Worm (Caenorhabditis elegans): ENCODE results near the gene K01A6.7.
A peak's percentile ranks its signal among the peaks of the same experiment; 100 is the strongest.

The K01A6.7 gene

DNA sequence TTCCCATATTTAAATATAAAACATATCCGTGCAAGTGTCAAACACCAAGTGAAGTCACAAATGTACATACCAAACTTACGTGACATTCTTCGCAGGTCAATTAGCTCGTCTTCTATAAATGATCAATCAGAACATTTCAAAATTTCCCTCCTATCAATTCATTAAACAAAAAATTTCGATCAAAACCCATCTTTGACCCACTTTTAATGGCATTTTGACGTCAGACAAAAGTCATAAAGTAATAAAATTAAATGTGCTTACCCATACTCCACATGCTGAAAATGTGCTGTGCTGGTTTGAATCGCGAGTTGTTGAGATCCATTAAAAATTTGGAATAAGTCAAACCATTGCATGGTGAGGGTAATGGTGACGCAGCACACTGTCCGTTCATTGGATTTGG is 31.4 kb upstream of the K01A6.7 start:
- TF ChIP-seq med-1 (GFP tag; optimal IDR thresholded peaks at IDR 0.05; ENCODE audit: insufficient read depth), result no peak

DNA sequence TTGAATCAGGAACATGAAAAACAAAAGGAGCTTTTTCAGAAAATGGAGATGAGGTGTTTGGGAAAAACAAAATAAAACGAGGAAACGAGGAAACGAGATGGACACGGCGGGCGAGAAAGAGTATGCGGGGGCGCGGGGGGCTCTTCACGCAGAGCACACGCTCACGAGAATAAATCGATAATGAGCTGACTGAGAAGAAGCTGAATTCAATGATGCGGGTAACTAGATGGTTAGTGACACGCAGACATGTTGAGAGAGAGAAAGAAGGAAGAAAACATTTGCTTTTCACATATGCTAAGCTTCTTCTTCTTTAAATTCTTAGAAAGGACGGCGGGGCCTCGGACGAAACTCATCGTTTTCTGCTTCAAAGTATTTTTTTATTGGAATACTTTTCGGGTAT is 27.1 kb upstream of the K01A6.7 start:
- TF ChIP-seq T22C8.4 (GFP tag; IDR thresholded peaks at IDR 0.05), result peak; percentile 73
- TF ChIP-seq klf-2 (GFP tag; conservative IDR thresholded peaks at IDR 0.05), result no peak

- TF ChIP-seq ztf-29 (GFP tag; IDR thresholded peaks at IDR 0.05), result no peak
- no peak for TF ChIP-seq klf-2 (GFP tag; conservative IDR thresholded peaks at IDR 0.05)
- TF ChIP-seq ref-1 (GFP tag; conservative IDR thresholded peaks at IDR 0.05), result no peak
- TF ChIP-seq cog-1 (tag; optimal IDR thresholded peaks at IDR 0.05), result no peak
- no peak for TF ChIP-seq tab-1 (GFP tag; IDR thresholded peaks at IDR 0.05)
- TF ChIP-seq med-1 (GFP tag; optimal IDR thresholded peaks at IDR 0.05; ENCODE audit: insufficient read depth), result no peak
- no peak for TF ChIP-seq ztf-23 (GFP tag; IDR thresholded peaks at IDR 0.05)
- TF ChIP-seq T22C8.4 (GFP tag; IDR thresholded peaks at IDR 0.05), result no peak
- TF ChIP-seq flt-1 (GFP tag; IDR thresholded peaks at IDR 0.05), result no peak
These were observed 22.5 kb upstream of the K01A6.7 start, which contains the start of gene T12A7.2 for ce11 chrIV:11760700-11761459. Gene T12A7.2 (minus strand): TSS chrIV:11761111.

DNA sequence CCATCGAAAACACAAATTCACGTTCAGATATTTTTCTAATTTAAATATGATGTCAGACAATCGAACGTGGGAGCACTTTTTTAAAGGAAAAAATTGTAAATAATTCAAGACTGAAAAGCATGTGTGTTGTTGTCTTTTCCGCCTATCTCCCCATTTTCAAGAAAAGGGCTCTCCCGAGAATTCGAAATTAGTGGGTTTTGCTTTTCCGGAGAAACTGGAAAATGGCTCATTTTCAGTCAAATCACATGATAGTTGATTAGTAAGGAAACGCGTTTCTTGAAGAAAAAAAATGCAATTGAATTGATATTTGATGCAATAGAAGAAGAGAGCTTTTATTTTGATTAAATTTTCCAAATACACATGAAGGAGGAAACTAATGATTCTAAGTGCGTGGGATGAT is 21.5 kb upstream of the K01A6.7 start:
- TF ChIP-seq cog-1 (tag; optimal IDR thresholded peaks at IDR 0.05), result no peak
- TF ChIP-seq ztf-29 (GFP tag; IDR thresholded peaks at IDR 0.05), result no peak
- TF ChIP-seq klf-2 (GFP tag; conservative IDR thresholded peaks at IDR 0.05), result no peak
- TF ChIP-seq ztf-23 (GFP tag; IDR thresholded peaks at IDR 0.05), result no peak
- TF ChIP-seq ref-1 (GFP tag; conservative IDR thresholded peaks at IDR 0.05), result no peak
- TF ChIP-seq T22C8.4 (GFP tag; IDR thresholded peaks at IDR 0.05), result no peak
- no peak for TF ChIP-seq tab-1 (GFP tag; IDR thresholded peaks at IDR 0.05)
- no peak for TF ChIP-seq flt-1 (GFP tag; IDR thresholded peaks at IDR 0.05)
- TF ChIP-seq med-1 (GFP tag; optimal IDR thresholded peaks at IDR 0.05; ENCODE audit: insufficient read depth), result no peak

- TF ChIP-seq med-1 (GFP tag; optimal IDR thresholded peaks at IDR 0.05; ENCODE audit: insufficient read depth), result no peak
- no peak for TF ChIP-seq ztf-29 (GFP tag; IDR thresholded peaks at IDR 0.05)
- TF ChIP-seq cog-1 (tag; optimal IDR thresholded peaks at IDR 0.05), result no peak
- no peak for TF ChIP-seq ztf-23 (GFP tag; IDR thresholded peaks at IDR 0.05)
- TF ChIP-seq tab-1 (GFP tag; IDR thresholded peaks at IDR 0.05), result no peak
- no peak for TF ChIP-seq T22C8.4 (GFP tag; IDR thresholded peaks at IDR 0.05)
- no peak for TF ChIP-seq ref-1 (GFP tag; conservative IDR thresholded peaks at IDR 0.05)
- no peak for TF ChIP-seq klf-2 (GFP tag; conservative IDR thresholded peaks at IDR 0.05)
- TF ChIP-seq flt-1 (GFP tag; IDR thresholded peaks at IDR 0.05), result no peak
These were observed 17.5 kb upstream of the K01A6.7 start, which contains the start of gene T12A7.9 for ce11 chrIV:11755907-11756306. Gene T12A7.9 (minus strand): TSS chrIV:11756007.

- TF ChIP-seq ztf-23 (GFP tag; IDR thresholded peaks at IDR 0.05) (no peak), med-1 (GFP tag; optimal IDR thresholded peaks at IDR 0.05; ENCODE audit: insufficient read depth) (no peak), tab-1 (GFP tag; IDR thresholded peaks at IDR 0.05) (no peak)
These were observed 16.6 kb upstream of the K01A6.7 start, which contains the start of gene T12A7.10 for ce11 chrIV:11755003-11755402. Gene T12A7.10 (minus strand): TSS chrIV:11755103.

- TF ChIP-seq ref-1 (GFP tag; conservative IDR thresholded peaks at IDR 0.05) (no peak), ztf-29 (GFP tag; IDR thresholded peaks at IDR 0.05) (no peak), T22C8.4 (GFP tag; IDR thresholded peaks at IDR 0.05) (no peak), cog-1 (tag; optimal IDR thresholded peaks at IDR 0.05) (no peak), flt-1 (GFP tag; IDR thresholded peaks at IDR 0.05) (no peak), klf-2 (GFP tag; conservative IDR thresholded peaks at IDR 0.05) (no peak), ztf-23 (GFP tag; IDR thresholded peaks at IDR 0.05) (no peak), med-1 (GFP tag; optimal IDR thresholded peaks at IDR 0.05; ENCODE audit: insufficient read depth) (no peak), tab-1 (GFP tag; IDR thresholded peaks at IDR 0.05) (no peak)
These were observed 16.0 kb upstream of the K01A6.7 start, which contains the start of gene scl-18 for ce11 chrIV:11754328-11754727. Gene scl-18 (minus strand): TSS chrIV:11754428.

- TF ChIP-seq klf-2 (GFP tag; conservative IDR thresholded peaks at IDR 0.05) (no peak), med-1 (GFP tag; optimal IDR thresholded peaks at IDR 0.05; ENCODE audit: insufficient read depth) (no peak), ztf-23 (GFP tag; IDR thresholded peaks at IDR 0.05) (no peak), flt-1 (GFP tag; IDR thresholded peaks at IDR 0.05) (no peak), ztf-29 (GFP tag; IDR thresholded peaks at IDR 0.05) (no peak), cog-1 (tag; optimal IDR thresholded peaks at IDR 0.05) (no peak), ref-1 (GFP tag; conservative IDR thresholded peaks at IDR 0.05) (no peak), tab-1 (GFP tag; IDR thresholded peaks at IDR 0.05) (no peak), T22C8.4 (GFP tag; IDR thresholded peaks at IDR 0.05) (no peak)
These were observed 10.5 kb upstream of the K01A6.7 start, which contains the start of gene T12A7.6 for ce11 chrIV:11748852-11749251. Gene T12A7.6 (plus strand): TSS chrIV:11749220.

ce11 chrIV:11745340-11745739 is 7.0 kb upstream of the K01A6.7 start, which contains the start of gene gem-4:
Gene gem-4 (plus strand): TSS chrIV:11745640.
- no peak for TF ChIP-seq ref-1 (GFP tag; conservative IDR thresholded peaks at IDR 0.05)
- TF ChIP-seq med-1 (GFP tag; optimal IDR thresholded peaks at IDR 0.05; ENCODE audit: insufficient read depth), result no peak
- TF ChIP-seq klf-2 (GFP tag; conservative IDR thresholded peaks at IDR 0.05), result no peak
- TF ChIP-seq cog-1 (tag; optimal IDR thresholded peaks at IDR 0.05), result no peak
- no peak for TF ChIP-seq flt-1 (GFP tag; IDR thresholded peaks at IDR 0.05)
- TF ChIP-seq ztf-29 (GFP tag; IDR thresholded peaks at IDR 0.05), result no peak
- no peak for TF ChIP-seq T22C8.4 (GFP tag; IDR thresholded peaks at IDR 0.05)
- no peak for TF ChIP-seq tab-1 (GFP tag; IDR thresholded peaks at IDR 0.05)

- TF ChIP-seq med-1 (GFP tag; optimal IDR thresholded peaks at IDR 0.05; ENCODE audit: insufficient read depth), result no peak
- TF ChIP-seq ztf-23 (GFP tag; IDR thresholded peaks at IDR 0.05), result no peak
- TF ChIP-seq ztf-29 (GFP tag; IDR thresholded peaks at IDR 0.05), result no peak
- no peak for TF ChIP-seq klf-2 (GFP tag; conservative IDR thresholded peaks at IDR 0.05)
- no peak for TF ChIP-seq cog-1 (tag; optimal IDR thresholded peaks at IDR 0.05)
- no peak for TF ChIP-seq T22C8.4 (GFP tag; IDR thresholded peaks at IDR 0.05)
- no peak for TF ChIP-seq tab-1 (GFP tag; IDR thresholded peaks at IDR 0.05)
- TF ChIP-seq flt-1 (GFP tag; IDR thresholded peaks at IDR 0.05), result no peak
- TF ChIP-seq ref-1 (GFP tag; conservative IDR thresholded peaks at IDR 0.05), result no peak
These were observed 5.9 kb upstream of the K01A6.7 start for ce11 chrIV:11744287-11744686.

Measured in whole organism, midembryonic.